Worm (Caenorhabditis elegans) whole organism, late embryonic: Measurements from ENCODE around the gene ergi-3.

Experiments used
- C08G9.2 ChIP-seq: sonication (generic microtip); optimal IDR thresholded peaks from 2 replicates; lab custom pipeline; 2016; ENCODE audit warnings: mild to moderate bottlenecking, missing genetic modification characterization, moderate library complexity, missing compliant biosample characterization
- F13H6.1 ChIP-seq: sonication (generic microtip); optimal IDR thresholded peaks from 2 replicates; lab custom pipeline; 2016; ENCODE audit warnings: missing genetic modification characterization, missing compliant biosample characterization
- K09A11.1 ChIP-seq: sonication (generic microtip); optimal IDR thresholded peaks from 2 replicates; lab custom pipeline; 2017; ENCODE audit warnings: antibody characterized with exemption, mild to moderate bottlenecking, missing genetic modification characterization, missing compliant biosample characterization; ENCODE audit not compliant: insufficient read depth
- Y22D7AL.16 ChIP-seq: sonication (generic microtip); optimal IDR thresholded peaks from 2 replicates; lab custom pipeline; 2016; ENCODE audit warnings: missing genetic modification characterization, missing compliant biosample characterization
- ahr-1 ChIP-seq: sonication (generic microtip); optimal IDR thresholded peaks from 2 replicates; lab custom pipeline; 2016; ENCODE audit warnings: missing genetic modification characterization, missing compliant biosample characterization
- ama-1 ChIP-seq: fragments of 150-350 bp; optimal IDR thresholded peaks from 2 replicates; lab custom pipeline; 2014
- ceh-18 ChIP-seq: sonication (generic microtip); optimal IDR thresholded peaks from 2 replicates; lab custom pipeline; 2016; ENCODE audit warnings: missing genetic modification characterization, missing compliant biosample characterization
- ceh-19 ChIP-seq: fragments of 200-800 bp; sonication (Bioruptor generic); optimal IDR thresholded peaks from 2 replicates; lab custom pipeline; 2018; ENCODE audit warnings: mild to moderate bottlenecking, missing genetic modification characterization, missing compliant biosample characterization
- ceh-22 ChIP-seq: sonication (generic microtip); optimal IDR thresholded peaks from 2 replicates; lab custom pipeline; 2017; ENCODE audit warnings: missing biosample characterization, missing genetic modification characterization
- ceh-31 ChIP-seq: sonication (generic microtip); optimal IDR thresholded peaks from 2 replicates; lab custom pipeline; 2016; ENCODE audit warnings: missing genetic modification characterization, missing compliant biosample characterization
- ceh-34 ChIP-seq: sonication (generic microtip); optimal IDR thresholded peaks from 2 replicates; lab custom pipeline; 2016; ENCODE audit warnings: mild to moderate bottlenecking, missing genetic modification characterization, missing compliant biosample characterization
- che-1 ChIP-seq: sonication (generic microtip); optimal IDR thresholded peaks from 2 replicates; lab custom pipeline; 2016; ENCODE audit warnings: mild to moderate bottlenecking, missing genetic modification characterization, missing compliant biosample characterization
- dmd-4 ChIP-seq: sonication (generic microtip); optimal IDR thresholded peaks from 2 replicates; lab custom pipeline; 2016; ENCODE audit warnings: borderline replicate concordance, missing genetic modification characterization, missing compliant biosample characterization
- dve-1 ChIP-seq: sonication (generic microtip); optimal IDR thresholded peaks from 2 replicates; lab custom pipeline; 2017; ENCODE audit warnings: antibody characterized with exemption, mild to moderate bottlenecking, missing genetic modification characterization, missing compliant biosample characterization
- elt-2 ChIP-seq: sonication (generic microtip); optimal IDR thresholded peaks from 2 replicates; lab custom pipeline; 2016; ENCODE audit warnings: missing genetic modification reagents, missing genetic modification characterization, missing compliant biosample characterization
- ets-4 ChIP-seq: sonication (generic microtip); optimal IDR thresholded peaks from 2 replicates; lab custom pipeline; 2016; ENCODE audit warnings: missing genetic modification characterization, missing compliant biosample characterization
- fkh-10 ChIP-seq: fragments of 150-350 bp; optimal IDR thresholded peaks from 2 replicates; lab custom pipeline; 2014; ENCODE audit warnings: missing biosample characterization, missing genetic modification reagents, missing genetic modification characterization
- fkh-6 ChIP-seq: sonication (generic microtip); optimal IDR thresholded peaks from 2 replicates; lab custom pipeline; 2016; ENCODE audit warnings: missing genetic modification characterization, missing compliant biosample characterization
- hlh-13 ChIP-seq: fragments of 200-800 bp; sonication (Bioruptor generic); optimal IDR thresholded peaks from 2 replicates; lab custom pipeline; 2018; ENCODE audit warnings: mild to moderate bottlenecking, missing genetic modification characterization, missing compliant biosample characterization
- hlh-30 ChIP-seq: sonication (generic microtip); optimal IDR thresholded peaks from 2 replicates; lab custom pipeline; 2017; ENCODE audit warnings: antibody characterized with exemption, missing genetic modification characterization, missing compliant biosample characterization; ENCODE audit not compliant: insufficient read depth
- hlh-6 ChIP-seq: sonication (generic microtip); optimal IDR thresholded peaks from 2 replicates; lab custom pipeline; 2016; ENCODE audit warnings: missing genotype, missing genetic modification characterization, missing compliant biosample characterization
- lin-11 ChIP-seq: fragments of 200-800 bp; sonication (Bioruptor generic); optimal IDR thresholded peaks from 2 replicates; lab custom pipeline; 2018; ENCODE audit warnings: mild to moderate bottlenecking, missing genetic modification characterization, missing compliant biosample characterization
- nfya-1 ChIP-seq: sonication (generic microtip); optimal IDR thresholded peaks from 2 replicates; lab custom pipeline; 2017; ENCODE audit warnings: missing genetic modification characterization, mild to moderate bottlenecking, missing compliant biosample characterization, antibody characterized with exemption, moderate library complexity
- nhr-11 ChIP-seq: fragments of 150-350 bp; optimal IDR thresholded peaks from 2 replicates; lab custom pipeline; 2014; ENCODE audit warnings: missing biosample characterization, missing genetic modification characterization
- pha-4 ChIP-seq: fragments of 150-350 bp; optimal IDR thresholded peaks from 2 replicates; lab custom pipeline; 2018; ENCODE audit warnings: missing biosample characterization, missing genetic modification reagents, missing genetic modification characterization
- pros-1 ChIP-seq: fragments of 150-350 bp; optimal IDR thresholded peaks from 2 replicates; lab custom pipeline; 2014; ENCODE audit warnings: missing biosample characterization, missing genetic modification reagents, missing genetic modification characterization
- ref-2 ChIP-seq: sonication (generic microtip); optimal IDR thresholded peaks from 2 replicates; lab custom pipeline; 2016; ENCODE audit warnings: missing genetic modification characterization, missing compliant biosample characterization
- sdc-2 ChIP-seq: sonication (generic microtip); optimal IDR thresholded peaks from 2 replicates; lab custom pipeline; 2016; ENCODE audit warnings: missing genotype, missing genetic modification characterization, missing compliant biosample characterization
- sox-2 ChIP-seq: fragments of 200-800 bp; sonication (Bioruptor generic); IDR thresholded peaks from 2 replicates; pipeline ENCODE4 v1.3.6; 2022; ENCODE audit warnings: missing genetic modification reagents, missing genetic modification characterization, missing compliant biosample characterization
- tbx-7 ChIP-seq: sonication (generic microtip); optimal IDR thresholded peaks from 2 replicates; lab custom pipeline; 2016; ENCODE audit warnings: missing genotype, missing genetic modification characterization, missing compliant biosample characterization
- unc-3 ChIP-seq, 2 experiments: fragments of 200-800 bp in 1 of 2; sonication (Bioruptor generic) in 1 of 2; sonication (generic microtip) in 1 of 2; conservative IDR thresholded peaks in 1 of 2; optimal IDR thresholded peaks in 1 of 2; 2 replicates each; pipeline versions ENCODE4 v1.3.6 to Lab custom; 2016 to 2022; ENCODE audit warnings: missing compliant biosample characterization in 2 of 2, missing genetic modification characterization in 2 of 2, missing genetic modification reagents in 1 of 2
- unc-42 ChIP-seq: sonication (generic microtip); optimal IDR thresholded peaks from 2 replicates; lab custom pipeline; 2016; ENCODE audit warnings: missing genotype, missing genetic modification characterization, missing compliant biosample characterization
- unc-55 ChIP-seq: sonication (generic microtip); optimal IDR thresholded peaks from 2 replicates; lab custom pipeline; 2017; ENCODE audit warnings: missing biosample characterization, missing genetic modification reagents, missing genetic modification characterization
- unc-86 ChIP-seq: sonication (generic microtip); optimal IDR thresholded peaks from 2 replicates; lab custom pipeline; 2016; ENCODE audit warnings: missing genetic modification characterization, missing compliant biosample characterization
- zip-5 ChIP-seq: sonication (generic microtip); optimal IDR thresholded peaks from 2 replicates; lab custom pipeline; 2016; ENCODE audit warnings: missing genetic modification characterization, missing compliant biosample characterization
- ztf-16 ChIP-seq: sonication (generic microtip); optimal IDR thresholded peaks from 2 replicates; lab custom pipeline; 2017; ENCODE audit warnings: missing genetic modification characterization, missing compliant biosample characterization

Gene ergi-3

ce11 chrX:15617168-15617567, 615 bp upstream of the ergi-3 start:
- TF ChIP-seq fkh-10 (GFP tag; lab: Kevin White, UChicago) (no peak), ceh-34 (peak; percentile 67), ets-4 (tag; lab: Kevin White, UChicago) (no peak), unc-42 (peak; percentile 29)

DNA sequence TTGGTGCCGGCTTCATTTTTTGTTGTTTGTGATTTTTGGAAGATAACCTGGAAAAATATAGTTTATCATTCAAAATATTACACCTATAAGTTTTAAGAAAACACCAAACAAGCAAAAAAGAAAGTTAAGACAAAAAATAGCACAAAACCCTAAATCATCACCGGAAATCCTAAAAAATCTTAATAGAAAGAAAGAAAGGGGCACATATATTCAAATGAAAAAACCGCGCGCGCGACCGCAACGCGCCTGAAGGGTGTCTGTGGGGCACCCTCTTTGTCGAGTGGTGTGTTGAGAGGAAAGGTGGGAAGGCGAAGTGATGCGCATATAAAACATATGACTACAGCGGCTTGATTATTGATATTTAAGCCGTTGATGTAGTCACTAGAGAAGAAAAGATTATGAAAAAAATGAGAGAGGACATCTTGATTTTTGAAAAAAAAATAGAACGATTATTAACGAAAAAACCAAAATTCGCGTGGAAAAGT, 2.8 kb downstream of the ergi-3 start, which contains the start of gene K09E9.3:
Gene K09E9.3 (minus strand): TSS at position 51 of the 485 bp plus-strand sequence.
- no peak for TF ChIP-seq unc-42
- TF ChIP-seq ceh-31 (tag; lab: Kevin White, UChicago) = peak; percentile 2
- TF ChIP-seq fkh-6 = no peak
- peak; percentile 37 for TF ChIP-seq nfya-1 (tag; lab: Kevin White, UChicago)
- TF ChIP-seq hlh-6 (tag; lab: Kevin White, UChicago) = no peak

- no peak for TF ChIP-seq K09A11.1 (tag; lab: Kevin White, UChicago)
- TF ChIP-seq elt-2 (tag; lab: Kevin White, UChicago) = peak; percentile 88
- no peak for TF ChIP-seq F13H6.1 (tag; lab: Kevin White, UChicago)
- TF ChIP-seq, all 69 proteins: peak for 1
These were observed 5.9 kb downstream of the ergi-3 start for ce11 chrX:15610527-15611091.

- TF ChIP-seq C08G9.2 (no peak), ceh-22 (tag; lab: Kevin White, UChicago) (no peak), hlh-30 (tag; lab: Kevin White, UChicago) (no peak), pros-1 (no peak), sdc-2 (no peak), unc-42 (no peak), ama-1 (lab: Kevin White, UChicago) (no peak), ceh-19 (GFP tag; lab: Kevin White, UChicago) (no peak), ahr-1 (tag; lab: Kevin White, UChicago) (no peak)
These were observed 6.9 kb downstream of the ergi-3 start for ce11 chrX:15609698-15610097.

ce11 chrX:15608593-15608992, 8.0 kb downstream of the ergi-3 start:
- no peak for TF ChIP-seq lin-11 (tag; lab: Kevin White, UChicago)
- no peak for TF ChIP-seq ztf-16 (tag; lab: Kevin White, UChicago)
- TF ChIP-seq nhr-11 = no peak
- no peak for TF ChIP-seq tbx-7 (tag; lab: Kevin White, UChicago)
- TF ChIP-seq ceh-22 (tag; lab: Kevin White, UChicago) = no peak
- no peak for TF ChIP-seq sdc-2
- TF ChIP-seq zip-5 = no peak
- no peak for TF ChIP-seq Y22D7AL.16 (tag; lab: Kevin White, UChicago)
- no peak for TF ChIP-seq hlh-13 (GFP tag; lab: Kevin White, UChicago)
- no peak for TF ChIP-seq sox-2 (GFP tag; lab: Robert Waterston, UW)
- no peak for TF ChIP-seq nfya-1 (tag; lab: Kevin White, UChicago)
- no peak for TF ChIP-seq ceh-31 (tag; lab: Kevin White, UChicago)
- TF ChIP-seq che-1 (tag; lab: Kevin White, UChicago) = no peak
- TF ChIP-seq unc-86 (tag; lab: Kevin White, UChicago) = no peak
- TF ChIP-seq ref-2 (tag; lab: Kevin White, UChicago) = no peak
- TF ChIP-seq pha-4 (tag; lab: Kevin White, UChicago) = no peak

DNA sequence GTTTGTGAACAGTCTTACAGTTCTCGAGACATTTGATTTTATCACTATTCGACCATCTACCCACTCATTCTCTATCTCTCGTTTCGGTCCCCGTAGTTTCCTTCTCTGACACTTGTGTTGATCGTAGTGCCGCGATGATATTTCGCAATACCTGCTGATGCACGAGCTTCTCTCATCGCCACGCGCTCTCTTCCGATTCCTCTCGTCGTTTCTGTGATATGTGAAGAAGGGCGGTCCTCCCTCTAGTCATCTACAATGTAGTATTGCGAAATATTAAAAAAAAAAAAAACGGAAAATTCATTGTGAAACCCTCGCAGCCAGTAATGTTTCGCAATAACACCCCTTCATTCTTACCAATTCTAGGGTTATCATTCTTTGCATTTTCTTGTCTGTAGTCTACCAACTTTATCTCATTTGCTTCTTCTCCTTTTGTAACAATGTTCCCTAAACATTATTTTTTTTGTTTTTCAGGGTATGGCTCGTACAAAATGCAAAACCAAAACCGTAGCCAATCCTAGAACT, 9.0 kb downstream of the ergi-3 start, which contains the start of gene nipi-3:
Gene nipi-3 (plus strand): TSS at position 472 of the 522 bp plus-strand sequence.
- peak; percentile 54 for TF ChIP-seq elt-2 (tag; lab: Kevin White, UChicago)
- no peak for TF ChIP-seq ahr-1 (tag; lab: Kevin White, UChicago)
- TF ChIP-seq dmd-4 (tag; lab: Kevin White, UChicago) = no peak
- TF ChIP-seq dve-1 (tag; lab: Kevin White, UChicago) = peak; percentile 82
- TF ChIP-seq unc-55 (GFP tag; lab: Kevin White, UChicago) = peak; percentile 96
- peak; percentile 60 for TF ChIP-seq nfya-1 (tag; lab: Kevin White, UChicago)
- TF ChIP-seq unc-3 (GFP tag; conservative IDR thresholded peaks at IDR 0.05; lab: Robert Waterston, UW) = no peak
- no peak for TF ChIP-seq unc-3 (tag; optimal IDR thresholded peaks at IDR 0.05; lab: Kevin White, UChicago)
- TF ChIP-seq ets-4 (tag; lab: Kevin White, UChicago) = peak; percentile 8
- TF ChIP-seq ceh-18 (tag; lab: Kevin White, UChicago) = peak; percentile 61
- peak; percentile 89 for TF ChIP-seq hlh-30 (tag; lab: Kevin White, UChicago)
- peak; percentile 19 for TF ChIP-seq ref-2 (tag; lab: Kevin White, UChicago)
